Worm (Caenorhabditis elegans): ENCODE measurements around the gene rrc-1.
A peak's percentile ranks its signal among the peaks of the same experiment; 100 is the strongest.

rrc-1 gene

DNA sequence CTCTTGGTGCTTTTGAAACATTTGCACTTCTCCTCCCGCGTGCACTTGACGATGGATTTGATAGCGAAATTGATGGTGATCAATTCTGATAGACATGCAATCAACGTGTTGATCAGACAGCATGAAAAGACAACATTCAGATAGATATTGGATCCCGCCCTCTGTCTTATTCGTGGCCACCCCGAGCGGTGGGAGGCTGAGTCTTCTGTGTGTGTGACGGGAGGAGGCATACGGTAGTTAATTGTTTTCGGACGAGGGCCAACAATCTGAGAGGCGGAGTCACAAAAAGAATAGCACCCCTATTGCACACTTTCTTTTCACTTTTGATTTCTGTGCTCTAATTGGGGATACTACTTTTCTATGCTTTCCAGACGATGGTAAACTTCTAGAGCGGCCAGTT, 14.8 kb upstream of the rrc-1 start:
- TF ChIP-seq Y5F2A.4 (GFP tag; optimal IDR thresholded peaks at IDR 0.05) = no peak
- TF ChIP-seq T20F7.1 (GFP tag; optimal IDR thresholded peaks at IDR 0.05) = no peak
- no peak for TF ChIP-seq Y75B8A.6 (GFP tag; IDR thresholded peaks at IDR 0.05)
- TF ChIP-seq daf-16 (GFP tag; optimal IDR thresholded peaks at IDR 0.05) = no peak
- no peak for TF ChIP-seq daf-16 (tag; optimal IDR thresholded peaks at IDR 0.05)
- no peak for TF ChIP-seq nhr-6 (tag; optimal IDR thresholded peaks at IDR 0.05)
- TF ChIP-seq ztf-11 (tag; optimal IDR thresholded peaks at IDR 0.05) = no peak
- TF ChIP-seq F37D6.2 (tag; optimal IDR thresholded peaks at IDR 0.05) = no peak
- no peak for TF ChIP-seq F44E2.7 (GFP tag; IDR thresholded peaks at IDR 0.05)
- no peak for TF ChIP-seq ztf-7 (tag; optimal IDR thresholded peaks at IDR 0.05)
- TF ChIP-seq unc-62 (GFP tag; optimal IDR thresholded peaks at IDR 0.05 in 1 of 2) = no peak
- TF ChIP-seq unc-62 (tag; optimal IDR thresholded peaks at IDR 0.05) = no peak
- no peak for TF ChIP-seq nhr-11 (tag; optimal IDR thresholded peaks at IDR 0.05)
- TF ChIP-seq zfp-2 (tag; optimal IDR thresholded peaks at IDR 0.05) = no peak
- TF ChIP-seq lin-15B (tag; optimal IDR thresholded peaks at IDR 0.05) = no peak
- TF ChIP-seq sdz-12 (GFP tag; optimal IDR thresholded peaks at IDR 0.05) = no peak

ce11 chrX:9843568-9843967, 12.5 kb upstream of the rrc-1 start:
- TF ChIP-seq daf-19 (GFP tag; conservative IDR thresholded peaks at IDR 0.05) (no peak), nhr-11 (tag; optimal IDR thresholded peaks at IDR 0.05) (no peak), snpc-1.2 (GFP tag; IDR thresholded peaks at IDR 0.05) (no peak), daf-8 (GFP tag; IDR thresholded peaks at IDR 0.05) (no peak), T26A8.4 (GFP tag; IDR thresholded peaks at IDR 0.05) (no peak), ceh-32 (tag; optimal IDR thresholded peaks at IDR 0.05; ENCODE audit: poor library complexity) (no peak), dmd-8 (GFP tag; IDR thresholded peaks at IDR 0.05) (no peak), Y5F2A.4 (GFP tag; optimal IDR thresholded peaks at IDR 0.05) (no peak), zip-11 (GFP tag; IDR thresholded peaks at IDR 0.05) (no peak), Y48G9A.11 (GFP tag; IDR thresholded peaks at IDR 0.05) (no peak), F49E8.2 (tag; optimal IDR thresholded peaks at IDR 0.05; ENCODE audit: borderline replicate concordance) (no peak), F44E2.7 (GFP tag; IDR thresholded peaks at IDR 0.05) (no peak), T20F7.1 (GFP tag; optimal IDR thresholded peaks at IDR 0.05) (no peak), mdl-1 (tag; optimal IDR thresholded peaks at IDR 0.05) (no peak), F26F4.8 (GFP tag; conservative IDR thresholded peaks at IDR 0.05) (no peak), nhr-76 (tag; optimal IDR thresholded peaks at IDR 0.05) (no peak), dmd-6 (GFP tag; IDR thresholded peaks at IDR 0.05) (no peak)

ce11 chrX:9842102-9842501, 11.0 kb upstream of the rrc-1 start:
- peak in 1 of 2 experiments; percentile 87 for TF ChIP-seq unc-62 (GFP tag; optimal IDR thresholded peaks at IDR 0.05 in 1 of 2)
- TF ChIP-seq unc-62 (tag; optimal IDR thresholded peaks at IDR 0.05) = no peak
- TF ChIP-seq mxl-3 (GFP tag; optimal IDR thresholded peaks at IDR 0.05) = no peak
- TF ChIP-seq spr-1 (tag; optimal IDR thresholded peaks at IDR 0.05) = no peak
- no peak for TF ChIP-seq nhr-77 (tag; optimal IDR thresholded peaks at IDR 0.05)
- TF ChIP-seq daf-19 (GFP tag; conservative IDR thresholded peaks at IDR 0.05) = no peak
- TF ChIP-seq daf-16 (GFP tag; optimal IDR thresholded peaks at IDR 0.05) = peak in 1 of 2 experiments; percentile 79
- no peak for TF ChIP-seq daf-16 (tag; optimal IDR thresholded peaks at IDR 0.05)
- TF ChIP-seq aha-1 (tag) = peak; percentile 38
- peak; percentile 27 for TF ChIP-seq hlh-11 (tag; optimal IDR thresholded peaks at IDR 0.05)
- TF ChIP-seq sdz-12 (GFP tag; optimal IDR thresholded peaks at IDR 0.05) = no peak
- TF ChIP-seq ceh-44 (GFP tag; IDR thresholded peaks at IDR 0.05) = no peak
- TF ChIP-seq zag-1 (tag; optimal IDR thresholded peaks at IDR 0.05) = no peak

DNA sequence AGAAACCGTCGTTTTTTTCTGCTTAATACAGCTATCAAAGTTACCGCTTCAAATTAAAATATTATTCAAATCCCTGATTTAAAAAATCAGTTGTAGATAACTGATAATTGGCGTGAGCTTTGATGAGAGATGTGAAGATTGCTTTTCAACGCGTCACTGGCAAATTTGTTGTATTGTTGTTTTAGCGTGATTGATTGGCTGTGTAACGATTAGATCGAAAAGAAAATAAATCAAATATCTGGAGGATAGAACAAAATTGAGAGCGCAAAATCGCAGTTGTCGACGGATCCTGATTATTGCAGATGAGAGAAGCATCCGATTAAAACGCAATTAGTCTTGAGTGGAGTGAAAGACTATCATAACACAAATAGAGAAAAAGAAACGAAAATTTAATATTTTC, 9.8 kb upstream of the rrc-1 start:
- TF ChIP-seq daf-16 (GFP tag; optimal IDR thresholded peaks at IDR 0.05) = peak in 1 of 2 experiments; percentile 30
- no peak for TF ChIP-seq daf-16 (tag; optimal IDR thresholded peaks at IDR 0.05)
- TF ChIP-seq unc-62 (GFP tag; optimal IDR thresholded peaks at IDR 0.05 in 1 of 2) = peak in 1 of 2 experiments; percentile 47
- TF ChIP-seq unc-62 (tag; optimal IDR thresholded peaks at IDR 0.05) = no peak
- no peak for TF ChIP-seq ctbp-1 (GFP tag; IDR thresholded peaks at IDR 0.05)

All from whole organism, L4 larva.